Worm (Caenorhabditis elegans) whole organism, early embryonic: ENCODE measurements around the gene fkh-9.

Experiments
- B0310.2 ChIP-seq: sonication (generic microtip); optimal IDR thresholded peaks from 2 replicates; lab custom pipeline; 2016; ENCODE audit warnings: mild to moderate bottlenecking, missing genetic modification characterization, missing compliant biosample characterization
- F13C5.2 ChIP-seq: sonication (generic microtip); optimal IDR thresholded peaks from 2 replicates; lab custom pipeline; 2017; ENCODE audit warnings: mild to moderate bottlenecking, missing genetic modification characterization, inconsistent platforms, missing compliant biosample characterization
- aly-1 ChIP-seq: sonication (generic microtip); optimal IDR thresholded peaks from 2 replicates; lab custom pipeline; 2016; ENCODE audit warnings: missing genetic modification characterization, missing compliant biosample characterization
- ama-1 ChIP-seq: fragments of 150-350 bp; optimal IDR thresholded peaks from 2 replicates; lab custom pipeline; 2014
- ceh-13 ChIP-seq: fragments of 200-800 bp; sonication (Bioruptor generic); optimal IDR thresholded peaks from 2 replicates; lab custom pipeline; 2018; ENCODE audit warnings: mild to moderate bottlenecking, missing genetic modification characterization, missing compliant biosample characterization
- ceh-36 ChIP-seq: sonication (generic microtip); optimal IDR thresholded peaks from 2 replicates; lab custom pipeline; 2016; ENCODE audit warnings: missing genetic modification characterization, inconsistent platforms, missing compliant biosample characterization
- ets-7 ChIP-seq: sonication (generic microtip); optimal IDR thresholded peaks from 2 replicates; lab custom pipeline; 2016; ENCODE audit warnings: missing genotype, missing genetic modification characterization, missing compliant biosample characterization
- flt-1 ChIP-seq: fragments of 200-800 bp; sonication (Bioruptor generic); IDR thresholded peaks from 2 replicates; pipeline ENCODE4 v1.3.6; 2022; ENCODE audit warnings: missing genetic modification characterization, missing compliant biosample characterization
- hmbx-1 ChIP-seq: sonication (generic microtip); optimal IDR thresholded peaks from 2 replicates; lab custom pipeline; 2016; ENCODE audit warnings: mild to moderate bottlenecking, missing genetic modification characterization, missing compliant biosample characterization
- hmg-4 ChIP-seq: fragments of 200-800 bp; sonication (Bioruptor generic); optimal IDR thresholded peaks from 2 replicates; lab custom pipeline; 2018; ENCODE audit warnings: mild to moderate bottlenecking, missing genetic modification characterization, missing compliant biosample characterization
- hnd-1 ChIP-seq: sonication (generic microtip); optimal IDR thresholded peaks from 2 replicates; lab custom pipeline; 2016; ENCODE audit warnings: missing genetic modification characterization, missing compliant biosample characterization
- pes-1 ChIP-seq: fragments of 200-800 bp; sonication (Bioruptor generic); IDR thresholded peaks from 2 replicates; pipeline ENCODE4 v1.3.6; 2022; ENCODE audit warnings: missing genetic modification reagents, missing genetic modification characterization, missing compliant biosample characterization
- scrt-1 ChIP-seq: fragments of 200-800 bp; sonication (Bioruptor generic); IDR thresholded peaks from 2 replicates; pipeline ENCODE4 v1.3.6; 2022; ENCODE audit warnings: missing genetic modification characterization, missing compliant biosample characterization
- sea-1 ChIP-seq: fragments of 200-800 bp; sonication (Bioruptor generic); conservative IDR thresholded peaks from 2 replicates; pipeline ENCODE4 v1.3.6; 2022; ENCODE audit warnings: missing genetic modification characterization, missing compliant biosample characterization
- tbx-11 ChIP-seq: fragments of 200-800 bp; sonication (Bioruptor generic); IDR thresholded peaks from 2 replicates; pipeline ENCODE4 v1.3.6; 2022; ENCODE audit warnings: missing genetic modification characterization, missing compliant biosample characterization
- tbx-37 ChIP-seq: fragments of 200-800 bp; sonication (Bioruptor generic); conservative IDR thresholded peaks from 2 replicates; pipeline ENCODE4 v1.3.6; 2022; ENCODE audit warnings: missing genetic modification reagents, missing genetic modification characterization, missing compliant biosample characterization
- tra-4 ChIP-seq: sonication (generic microtip); optimal IDR thresholded peaks from 2 replicates; lab custom pipeline; 2017; ENCODE audit warnings: missing genetic modification characterization, missing compliant biosample characterization

The fkh-9 gene

DNA sequence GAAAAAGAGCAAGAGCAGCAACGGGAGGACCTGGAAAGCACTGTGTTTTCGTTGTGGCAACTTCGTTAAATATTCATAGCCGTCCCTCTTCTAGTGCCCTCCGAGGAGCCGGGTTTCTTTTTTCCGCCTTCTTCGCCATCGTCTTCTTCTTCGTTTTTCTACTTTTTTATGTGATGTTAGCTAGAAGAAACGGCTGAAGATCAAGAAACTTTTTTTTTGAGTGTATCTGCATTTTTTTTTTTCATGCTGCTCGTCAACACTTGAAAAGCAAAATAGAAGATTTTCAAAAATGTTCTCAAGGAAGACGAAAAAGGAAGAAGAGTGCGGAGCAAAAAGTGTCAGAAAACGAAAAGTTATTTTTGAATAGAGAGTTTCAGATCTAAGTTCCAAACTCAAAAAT lies 548 bp upstream of the fkh-9 start:
- TF ChIP-seq ama-1 (lab: Kevin White, UChicago), result no peak
- no peak for TF ChIP-seq aly-1 (tag; lab: Kevin White, UChicago)
- TF ChIP-seq pes-1, result no peak
- TF ChIP-seq tbx-37, result no peak
- no peak for TF ChIP-seq F13C5.2 (tag; lab: Kevin White, UChicago)
- TF ChIP-seq hmg-4 (GFP tag; lab: Kevin White, UChicago), result no peak
- TF ChIP-seq B0310.2 (tag; lab: Kevin White, UChicago), result no peak
- TF ChIP-seq ets-7 (tag; lab: Kevin White, UChicago), result no peak
- TF ChIP-seq ceh-36 (tag; lab: Kevin White, UChicago), result no peak
- TF ChIP-seq tbx-11, result no peak
- TF ChIP-seq ceh-13 (GFP tag; lab: Kevin White, UChicago), result no peak
- no peak for TF ChIP-seq scrt-1 (GFP tag; lab: Robert Waterston, UW)

DNA sequence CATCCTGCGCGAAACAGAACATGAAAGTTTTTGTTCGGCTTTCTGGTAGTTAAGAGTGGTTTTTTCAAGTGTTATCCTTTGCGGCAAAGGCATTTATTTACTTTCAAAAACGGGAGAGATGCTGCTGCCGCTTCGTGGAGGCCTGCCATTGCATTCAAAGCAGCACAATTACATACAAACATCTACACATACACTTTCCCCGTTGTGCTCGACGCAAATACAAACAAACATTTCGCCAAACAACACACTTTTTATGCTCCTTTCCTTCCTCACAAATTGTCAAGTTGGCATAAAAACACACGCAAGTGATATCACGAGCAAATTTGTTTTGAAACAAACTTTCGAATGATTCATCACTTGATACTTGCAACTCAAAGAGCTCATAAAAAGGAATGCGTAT lies 591 bp downstream of the fkh-9 start:
- TF ChIP-seq hmbx-1 (tag; lab: Kevin White, UChicago) (no peak), flt-1 (GFP tag; lab: Robert Waterston, UW) (no peak), tbx-37 (no peak), ceh-36 (tag; lab: Kevin White, UChicago) (no peak), tbx-11 (no peak), pes-1 (no peak), ets-7 (tag; lab: Kevin White, UChicago) (no peak), tra-4 (tag; lab: Kevin White, UChicago) (no peak), B0310.2 (tag; lab: Kevin White, UChicago) (no peak), hmg-4 (GFP tag; lab: Kevin White, UChicago) (no peak), scrt-1 (GFP tag; lab: Robert Waterston, UW) (no peak), F13C5.2 (tag; lab: Kevin White, UChicago) (no peak), ama-1 (lab: Kevin White, UChicago) (no peak), aly-1 (tag; lab: Kevin White, UChicago) (no peak)

DNA sequence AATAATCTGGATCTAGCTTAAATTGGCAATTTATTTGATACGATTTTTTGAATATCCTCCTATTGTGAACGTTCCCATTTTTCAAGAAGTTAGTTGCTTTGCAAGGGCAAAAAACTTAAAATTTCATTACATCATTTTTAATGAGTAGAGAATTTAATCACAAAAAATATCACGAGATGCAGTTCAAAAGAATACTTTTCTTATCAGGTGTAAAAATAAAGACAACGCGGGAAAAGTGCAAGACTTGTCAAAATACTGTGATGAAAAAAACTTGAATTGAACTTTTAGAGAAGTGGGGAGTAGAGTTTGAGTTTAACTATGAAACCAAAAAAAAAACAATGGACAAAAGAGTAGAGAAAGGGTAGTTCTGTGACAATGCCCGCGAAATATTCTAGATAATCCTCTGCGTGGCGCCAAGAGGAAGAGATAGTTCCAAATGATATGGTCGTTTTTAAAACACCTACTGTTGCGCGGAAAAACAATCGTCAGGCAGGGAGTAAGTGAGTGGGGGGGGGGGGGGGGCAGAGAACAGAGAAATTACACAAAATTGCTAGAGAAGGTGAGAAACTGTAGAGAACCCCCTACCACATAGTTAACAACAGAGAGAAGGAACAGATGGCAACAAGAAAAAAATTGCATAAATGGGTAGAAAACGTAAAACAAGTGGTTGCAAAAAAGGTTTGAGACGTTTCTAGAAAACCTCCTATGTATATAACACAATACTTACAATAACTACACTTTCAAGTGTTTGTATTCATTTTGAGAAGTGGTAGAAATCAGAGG lies 1.7 kb downstream of the fkh-9 start:
- TF ChIP-seq tra-4 (tag; lab: Kevin White, UChicago) (no peak), aly-1 (tag; lab: Kevin White, UChicago) (no peak), flt-1 (GFP tag; lab: Robert Waterston, UW) (no peak), ama-1 (lab: Kevin White, UChicago) (no peak), sea-1 (no peak), hmbx-1 (tag; lab: Kevin White, UChicago) (no peak), scrt-1 (GFP tag; lab: Robert Waterston, UW) (no peak), tbx-37 (no peak), F13C5.2 (tag; lab: Kevin White, UChicago) (no peak), ets-7 (tag; lab: Kevin White, UChicago) (no peak), hmg-4 (GFP tag; lab: Kevin White, UChicago) (no peak), hnd-1 (tag; lab: Kevin White, UChicago) (no peak), ceh-36 (tag; lab: Kevin White, UChicago) (no peak), B0310.2 (tag; lab: Kevin White, UChicago) (no peak), tbx-11 (no peak)

DNA sequence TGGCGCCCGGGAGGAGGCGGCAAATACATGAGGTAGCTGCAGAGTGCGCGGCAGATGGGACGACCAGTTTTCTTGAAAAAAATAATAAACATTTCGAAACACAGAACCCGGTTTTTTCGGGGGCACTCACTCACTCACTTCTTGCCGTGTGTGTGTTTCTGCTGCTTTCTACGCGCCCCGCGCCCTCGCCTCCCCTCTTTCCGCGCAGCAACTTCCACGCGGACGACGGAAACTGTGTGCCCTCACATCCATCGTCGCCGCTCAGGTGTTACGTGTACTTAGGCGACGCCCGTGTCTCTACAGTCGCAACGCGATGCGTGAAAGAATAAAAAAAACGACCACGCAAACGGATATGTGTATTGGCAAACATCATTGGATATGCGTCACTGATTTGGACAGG lies 2.3 kb downstream of the fkh-9 start:
- TF ChIP-seq hnd-1 (tag; lab: Kevin White, UChicago) (no peak), scrt-1 (GFP tag; lab: Robert Waterston, UW) (no peak), ceh-13 (GFP tag; lab: Kevin White, UChicago) (no peak), flt-1 (GFP tag; lab: Robert Waterston, UW) (no peak), pes-1 (no peak), tbx-11 (no peak), hmg-4 (GFP tag; lab: Kevin White, UChicago) (no peak), ets-7 (tag; lab: Kevin White, UChicago) (no peak), ceh-36 (tag; lab: Kevin White, UChicago) (no peak), sea-1 (no peak), hmbx-1 (tag; lab: Kevin White, UChicago) (no peak), B0310.2 (tag; lab: Kevin White, UChicago) (no peak), ama-1 (lab: Kevin White, UChicago) (no peak)

DNA sequence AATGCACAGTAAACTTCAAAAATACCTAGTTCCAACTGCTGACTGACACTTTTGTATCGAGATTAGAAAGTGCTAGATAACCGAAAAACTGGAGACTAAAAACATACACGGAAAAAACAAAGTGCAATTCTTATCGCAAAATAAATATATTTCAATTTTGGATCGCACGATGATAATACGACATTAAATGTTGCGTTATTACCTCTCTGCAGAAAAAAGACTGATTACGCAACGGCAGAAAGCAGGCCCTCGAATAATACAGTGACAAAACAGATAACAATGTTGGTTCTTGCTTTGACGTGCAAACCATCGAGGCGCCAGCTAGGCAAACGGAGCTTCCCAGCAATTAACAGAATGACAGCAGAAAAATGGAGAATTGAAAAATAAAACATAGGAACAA lies 2.9 kb downstream of the fkh-9 start:
- TF ChIP-seq ama-1 (lab: Kevin White, UChicago) (no peak), hnd-1 (tag; lab: Kevin White, UChicago) (no peak), ets-7 (tag; lab: Kevin White, UChicago) (no peak), ceh-13 (GFP tag; lab: Kevin White, UChicago) (no peak), ceh-36 (tag; lab: Kevin White, UChicago) (no peak), B0310.2 (tag; lab: Kevin White, UChicago) (no peak), hmbx-1 (tag; lab: Kevin White, UChicago) (no peak), F13C5.2 (tag; lab: Kevin White, UChicago) (no peak), tbx-37 (no peak), sea-1 (no peak), scrt-1 (GFP tag; lab: Robert Waterston, UW) (no peak), tbx-11 (no peak), pes-1 (no peak), flt-1 (GFP tag; lab: Robert Waterston, UW) (no peak)

DNA sequence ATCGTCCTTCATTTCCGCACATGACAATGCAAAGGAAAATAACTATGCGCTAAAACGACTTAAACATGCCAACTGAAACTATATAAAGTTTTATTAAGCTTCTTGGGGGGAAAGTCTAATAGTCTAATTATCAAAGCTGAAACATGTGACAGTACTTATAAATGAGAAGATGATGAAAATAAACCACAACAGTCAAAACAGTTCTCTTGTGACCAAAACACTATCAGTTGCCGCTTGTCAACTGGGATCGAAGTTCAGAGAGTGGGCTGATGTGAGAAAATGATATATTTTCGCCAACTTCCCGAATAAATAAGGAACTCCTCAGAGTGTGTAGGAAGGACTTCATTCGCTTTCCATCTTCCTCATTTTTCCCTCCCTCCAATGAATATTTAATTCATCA lies 4.7 kb downstream of the fkh-9 start:
- TF ChIP-seq hnd-1 (tag; lab: Kevin White, UChicago) (no peak), sea-1 (no peak), tra-4 (tag; lab: Kevin White, UChicago) (no peak), B0310.2 (tag; lab: Kevin White, UChicago) (no peak), pes-1 (no peak), hmg-4 (GFP tag; lab: Kevin White, UChicago) (no peak), tbx-11 (no peak), ets-7 (tag; lab: Kevin White, UChicago) (no peak), aly-1 (tag; lab: Kevin White, UChicago) (no peak), ama-1 (lab: Kevin White, UChicago) (no peak), scrt-1 (GFP tag; lab: Robert Waterston, UW) (no peak), tbx-37 (no peak), flt-1 (GFP tag; lab: Robert Waterston, UW) (no peak), ceh-36 (tag; lab: Kevin White, UChicago) (no peak)
